Fruit fly (Drosophila melanogaster) whole organism, wandering third instar larva: Measurements from ENCODE around the gene CG34309.

Source experiments
- Abd-B ChIP-seq: fragments of >200 bp; optimal IDR thresholded peaks from 2 replicates; lab custom pipeline; 2017; ENCODE audit warnings: missing biosample characterization, missing genetic modification characterization
- CG32264 ChIP-seq: fragments of 200-800 bp; sonication (Bioruptor generic); optimal IDR thresholded peaks from 2 replicates; lab custom pipeline; 2016; ENCODE audit warnings: missing biosample characterization, missing genetic modification characterization
- CG9705 ChIP-seq: fragments of 200-800 bp; sonication (Bioruptor generic); optimal IDR thresholded peaks from 2 replicates; lab custom pipeline; 2018; ENCODE audit warnings: missing biosample characterization, mild to moderate bottlenecking, missing genetic modification characterization
- CrebA ChIP-seq: fragments of 200-800 bp; sonication (Bioruptor generic); optimal IDR thresholded peaks from 2 replicates; lab custom pipeline; 2016; ENCODE audit warnings: missing biosample characterization, mild to moderate bottlenecking, missing genetic modification characterization, borderline replicate concordance
- Dfd ChIP-seq: fragments of >200 bp; optimal IDR thresholded peaks from 2 replicates; lab custom pipeline; 2017; ENCODE audit warnings: missing biosample characterization, missing genetic modification characterization
- Dif ChIP-seq: fragments of 200-275, 200-300 bp; sonication (Bioruptor generic); optimal IDR thresholded peaks from 2 replicates; lab custom pipeline; 2018; ENCODE audit warnings: missing biosample characterization, missing genetic modification characterization; ENCODE audit not compliant: partially characterized antibody
- GATAd ChIP-seq: sonication (Bioruptor generic); optimal IDR thresholded peaks from 2 replicates; lab custom pipeline; 2016; ENCODE audit warnings: missing biosample characterization, missing genetic modification characterization
- HLH106 ChIP-seq: fragments of 200-800 bp; optimal IDR thresholded peaks from 3 replicates; lab custom pipeline; 2019; ENCODE audit warnings: missing biosample characterization, mild to moderate bottlenecking, missing genetic modification characterization, moderate library complexity
- Hnf4 ChIP-seq: fragments of 200-800 bp; sonication (Bioruptor generic); optimal IDR thresholded peaks from 2 replicates; lab custom pipeline; 2016; ENCODE audit warnings: missing biosample characterization, mild to moderate bottlenecking, missing genetic modification characterization
- Hr78 ChIP-seq: fragments of >200 bp; optimal IDR thresholded peaks from 2 replicates; lab custom pipeline; 2017; ENCODE audit warnings: missing biosample characterization, missing genetic modification characterization
- Hr83 ChIP-seq: fragments of 200-300 bp; sonication (Bioruptor generic); optimal IDR thresholded peaks from 2 replicates; lab custom pipeline; 2016; ENCODE audit warnings: missing biosample characterization, mild to moderate bottlenecking, missing genetic modification characterization, moderate library complexity; ENCODE audit not compliant: poor library complexity, severe bottlenecking
- Jra ChIP-seq: sonication (Bioruptor generic); optimal IDR thresholded peaks from 2 replicates; lab custom pipeline; 2016; ENCODE audit warnings: missing biosample characterization, missing genetic modification characterization
- Mio ChIP-seq: sonication (Bioruptor generic); optimal IDR thresholded peaks from 2 replicates; lab custom pipeline; 2016; ENCODE audit warnings: missing biosample characterization, missing genetic modification characterization
- Myc ChIP-seq: fragments of >200 bp; optimal IDR thresholded peaks from 2 replicates; lab custom pipeline; 2017
- N ChIP-seq: fragments of >200 bp; optimal IDR thresholded peaks from 2 replicates; lab custom pipeline; 2018; ENCODE audit warnings: missing biosample characterization, missing external identifiers, missing genetic modification characterization
- OdsH ChIP-seq: fragments of 200-800 bp; sonication (Bioruptor generic); optimal IDR thresholded peaks from 2 replicates; lab custom pipeline; 2016; ENCODE audit warnings: missing biosample characterization, mild to moderate bottlenecking, missing genetic modification characterization
- Rel ChIP-seq, 2 experiments: fragments of 200-800 bp; sonication (Bioruptor generic) in 1 of 2; optimal IDR thresholded peaks; 2 replicates in 1 of 2; 3 replicates in 1 of 2; lab custom pipeline; 2016 to 2019; ENCODE audit warnings: mild to moderate bottlenecking in 2 of 2, missing biosample characterization in 2 of 2, missing genetic modification characterization in 2 of 2, moderate library complexity in 1 of 2
- Sp1 ChIP-seq: fragments of 200-800 bp; sonication (Bioruptor generic); optimal IDR thresholded peaks from 3 replicates; lab custom pipeline; 2019; ENCODE audit warnings: missing biosample characterization, mild to moderate bottlenecking, missing genetic modification characterization, moderate library complexity
- Vsx2 ChIP-seq: fragments of 200-300, 225-300 bp; sonication (Bioruptor generic); optimal IDR thresholded peaks from 2 replicates; lab custom pipeline; 2018; ENCODE audit warnings: missing biosample characterization, missing genetic modification characterization; ENCODE audit not compliant: partially characterized antibody
- br ChIP-seq: fragments of 200-800 bp; sonication (Bioruptor generic); optimal IDR thresholded peaks from 2 replicates; lab custom pipeline; 2016; ENCODE audit warnings: missing biosample characterization, missing genetic modification characterization
- brk ChIP-seq: fragments of 200-800 bp; sonication (Bioruptor generic); optimal IDR thresholded peaks from 2 replicates; lab custom pipeline; 2016; ENCODE audit warnings: missing biosample characterization, mild to moderate bottlenecking, missing genetic modification characterization
- dl ChIP-seq, 2 experiments: fragments of 175-275, 200-275 bp in 1 of 2; fragments of 200-275 bp in 1 of 2; sonication (Bioruptor generic); optimal IDR thresholded peaks; lab custom pipeline; 2018; ENCODE audit warnings: mild to moderate bottlenecking in 2 of 2, missing biosample characterization in 2 of 2, missing genetic modification characterization in 2 of 2, moderate library complexity in 2 of 2; ENCODE audit not compliant: partially characterized antibody in 2 of 2, insufficient read depth in 1 of 2
- dmrt93B ChIP-seq: fragments of 200-800 bp; sonication (Bioruptor generic); optimal IDR thresholded peaks from 2 replicates; lab custom pipeline; 2018; ENCODE audit warnings: missing biosample characterization, mild to moderate bottlenecking, missing genetic modification characterization
- dsf ChIP-seq: sonication (Bioruptor generic); optimal IDR thresholded peaks from 2 replicates; lab custom pipeline; 2016; ENCODE audit warnings: missing biosample characterization, missing genetic modification characterization, borderline replicate concordance
- ey ChIP-seq: fragments of 200-800 bp; sonication (Bioruptor generic); optimal IDR thresholded peaks from 2 replicates; lab custom pipeline; 2016; ENCODE audit warnings: missing biosample characterization, missing genetic modification characterization
- foxo ChIP-seq, 2 experiments: fragments of 200-800 bp; sonication (Bioruptor generic); optimal IDR thresholded peaks; 2 replicates in 1 of 2; 3 replicates in 1 of 2; lab custom pipeline; 2016 to 2017; ENCODE audit warnings: missing biosample characterization in 2 of 2, missing genetic modification characterization in 2 of 2
- fru ChIP-seq: fragments of 200-800 bp; sonication (Bioruptor generic); optimal IDR thresholded peaks from 3 replicates; lab custom pipeline; 2016; ENCODE audit warnings: missing biosample characterization, mild to moderate bottlenecking, missing genetic modification characterization
- h ChIP-seq: fragments of 200-800 bp; sonication (Bioruptor generic); optimal IDR thresholded peaks from 3 replicates; lab custom pipeline; 2016; ENCODE audit warnings: missing biosample characterization, mild to moderate bottlenecking, missing genetic modification characterization
- jim ChIP-seq: fragments of 175-275, 200-325 bp; sonication (Bioruptor generic); optimal IDR thresholded peaks from 2 replicates; lab custom pipeline; 2016; ENCODE audit warnings: missing biosample characterization, mild to moderate bottlenecking, missing genetic modification characterization
- lola ChIP-seq: fragments of >200 bp; optimal IDR thresholded peaks from 2 replicates; lab custom pipeline; 2017; ENCODE audit warnings: missing biosample characterization, missing genetic modification characterization
- pan ChIP-seq: fragments of >200 bp; optimal IDR thresholded peaks from 2 replicates; lab custom pipeline; 2017
- psq ChIP-seq: fragments of 200-800 bp; sonication (Bioruptor generic); optimal IDR thresholded peaks from 3 replicates; lab custom pipeline; 2017; ENCODE audit warnings: missing biosample characterization, mild to moderate bottlenecking, missing genetic modification characterization, moderate library complexity
- rgr ChIP-seq: fragments of 200-800 bp; sonication (Bioruptor generic); optimal IDR thresholded peaks from 3 replicates; lab custom pipeline; 2016; ENCODE audit warnings: missing biosample characterization, mild to moderate bottlenecking, missing genetic modification characterization
- sage ChIP-seq: fragments of 200-800 bp; sonication (Bioruptor generic); optimal IDR thresholded peaks from 2 replicates; lab custom pipeline; 2016; ENCODE audit warnings: missing biosample characterization, mild to moderate bottlenecking, missing genetic modification characterization
- sv ChIP-seq: fragments of 200-800 bp; sonication (Bioruptor generic); optimal IDR thresholded peaks from 3 replicates; lab custom pipeline; 2016; ENCODE audit warnings: missing biosample characterization, missing genetic modification characterization
- tai ChIP-seq: sonication (Bioruptor generic); optimal IDR thresholded peaks from 2 replicates; lab custom pipeline; 2016; ENCODE audit warnings: missing biosample characterization, missing genetic modification characterization
- usp ChIP-seq: fragments of >200 bp; optimal IDR thresholded peaks from 2 replicates; lab custom pipeline; 2017; ENCODE audit warnings: missing biosample characterization, missing genetic modification characterization
- woc ChIP-seq: sonication (Bioruptor generic); optimal IDR thresholded peaks from 2 replicates; lab custom pipeline; 2016; ENCODE audit warnings: missing biosample characterization, mild to moderate bottlenecking, missing genetic modification characterization

Gene CG34309

dm6 chr3R:13397535-13397934 lies 25.1 kb downstream of the CG34309 start, which contains the start of gene CG14377:
TSS of gene CG14377 (plus strand) at chr3R:13397835.
- no peak for TF ChIP-seq N (GFP tag; lab: Kevin White, UChicago)
- no peak for TF ChIP-seq ey (GFP tag; lab: Kevin White, UChicago)
- TF ChIP-seq sv = no peak
- no peak for TF ChIP-seq sage
- no peak for TF ChIP-seq Jra (GFP tag; lab: Kevin White, UChicago)
- TF ChIP-seq Hr83 = no peak
- TF ChIP-seq tai (GFP tag; lab: Kevin White, UChicago) = no peak
- TF ChIP-seq CG32264 (GFP tag; lab: Kevin White, UChicago) = no peak
- no peak for TF ChIP-seq fru (GFP tag; lab: Kevin White, UChicago)
- TF ChIP-seq CG9705 = no peak
- TF ChIP-seq, all 38 proteins: peak for 0

DNA sequence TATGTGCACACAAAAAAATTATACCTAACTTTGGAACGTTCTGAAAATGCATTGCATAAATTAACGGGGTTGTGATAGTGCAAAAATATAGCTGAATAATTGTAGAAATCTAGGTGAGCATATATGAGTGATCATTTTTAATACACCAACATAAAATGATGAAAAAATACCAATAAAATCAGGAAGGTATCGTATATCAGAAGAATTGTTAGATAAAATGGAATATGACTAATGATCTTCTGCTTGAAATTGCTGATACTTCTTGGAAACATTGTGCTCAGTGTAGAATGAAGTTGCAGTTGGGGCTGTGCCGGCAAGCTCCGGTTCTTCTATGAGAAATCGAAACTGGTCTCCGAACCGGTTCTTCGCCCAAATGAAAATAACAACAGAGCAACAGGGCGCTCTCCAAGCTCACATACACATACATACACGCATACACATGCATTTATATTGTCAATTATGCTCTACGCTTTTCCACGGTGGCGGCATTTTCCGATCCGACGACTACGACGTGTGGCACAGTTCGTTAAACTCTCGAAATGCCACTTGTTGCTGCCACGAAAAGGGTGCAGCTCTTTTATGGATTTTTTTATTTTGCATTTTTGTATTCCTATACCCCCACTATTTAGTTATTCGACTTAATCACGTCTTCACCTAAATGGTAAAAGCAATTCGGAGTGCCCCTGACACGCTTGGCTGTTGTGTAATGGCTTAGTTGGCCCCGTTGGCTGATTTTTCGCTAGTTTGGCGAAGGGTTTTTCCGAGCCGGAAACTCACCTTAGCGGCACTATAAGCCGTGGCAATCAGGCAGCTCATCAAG lies 28.7 kb downstream of the CG34309 start:
- no peak for TF ChIP-seq Hr78
- peak; percentile 24 for TF ChIP-seq Mio
- peak; percentile 73 for TF ChIP-seq dsf
- peak; percentile 94 for TF ChIP-seq h (GFP tag; lab: Kevin White, UChicago)
- TF ChIP-seq jim (GFP tag; lab: Kevin White, UChicago) = no peak
- TF ChIP-seq ey (GFP tag; lab: Kevin White, UChicago) = peak; percentile 94
- TF ChIP-seq Vsx2 = peak; percentile 47
- no peak for TF ChIP-seq Dfd
- peak; percentile 95 for TF ChIP-seq fru (GFP tag; lab: Kevin White, UChicago)
- TF ChIP-seq br = peak; percentile 95
- peak; percentile 95 for TF ChIP-seq OdsH (GFP tag; lab: Kevin White, UChicago)
- TF ChIP-seq rgr (GFP tag; lab: Kevin White, UChicago) = peak; percentile 93
- peak; percentile 59 for TF ChIP-seq Dif
- TF ChIP-seq Abd-B (GFP tag; lab: Kevin White, UChicago) = no peak
- peak; percentile 92 for TF ChIP-seq woc
- peak; percentile 81 for TF ChIP-seq dmrt93B
- TF ChIP-seq psq (GFP tag; lab: Kevin White, UChicago) = peak; percentile 90
- peak; percentile 81 for TF ChIP-seq CG9705
- TF ChIP-seq brk (GFP tag; lab: Kevin White, UChicago) = peak; percentile 80
- peak; percentile 27 for TF ChIP-seq CrebA (GFP tag; lab: Kevin White, UChicago)
- TF ChIP-seq dl (GFP tag; optimal IDR thresholded peaks at IDR 0.05; lab: Kevin White, UChicago; ENCODE audit: insufficient read depth in 1 of 2, partially characterized antibody in 2 of 2) = no peak
- peak; percentile 93 for TF ChIP-seq HLH106 (tag; lab: Kevin White, UChicago)
- peak; percentile 31 for TF ChIP-seq Rel (GFP tag; optimal IDR thresholded peaks at IDR 0.05; lab: Kevin White, UChicago)
- TF ChIP-seq Rel (tag; optimal IDR thresholded peaks at IDR 0.05; lab: Kevin White, UChicago) = peak; percentile 65
- peak; percentile 91 for TF ChIP-seq Hnf4 (GFP tag; lab: Kevin White, UChicago)
- no peak for TF ChIP-seq lola (GFP tag; lab: Kevin White, UChicago)
- TF ChIP-seq tai (GFP tag; lab: Kevin White, UChicago) = peak; percentile 76
- TF ChIP-seq Hr83 = no peak
- peak; percentile 85 for TF ChIP-seq sv
- TF ChIP-seq Myc = no peak
- no peak for TF ChIP-seq pan (lab: Kevin White, UChicago)
- peak; percentile 85 for TF ChIP-seq Jra (GFP tag; lab: Kevin White, UChicago)
- peak; percentile 95 for TF ChIP-seq Sp1 (GFP tag; lab: Kevin White, UChicago)
- TF ChIP-seq sage = peak; percentile 86
- peak; percentile 76 for TF ChIP-seq CG32264 (GFP tag; lab: Kevin White, UChicago)
- TF ChIP-seq foxo (GFP tag; optimal IDR thresholded peaks at IDR 0.05; lab: Kevin White, UChicago) = peak; percentile 68 to 94
- TF ChIP-seq N (GFP tag; lab: Kevin White, UChicago) = no peak
- TF ChIP-seq usp (GFP tag; lab: Kevin White, UChicago) = no peak
- no peak for TF ChIP-seq GATAd (GFP tag; lab: Kevin White, UChicago)
